Fruit fly (Drosophila melanogaster): ENCODE data around the gene CG6576.

DNA sequence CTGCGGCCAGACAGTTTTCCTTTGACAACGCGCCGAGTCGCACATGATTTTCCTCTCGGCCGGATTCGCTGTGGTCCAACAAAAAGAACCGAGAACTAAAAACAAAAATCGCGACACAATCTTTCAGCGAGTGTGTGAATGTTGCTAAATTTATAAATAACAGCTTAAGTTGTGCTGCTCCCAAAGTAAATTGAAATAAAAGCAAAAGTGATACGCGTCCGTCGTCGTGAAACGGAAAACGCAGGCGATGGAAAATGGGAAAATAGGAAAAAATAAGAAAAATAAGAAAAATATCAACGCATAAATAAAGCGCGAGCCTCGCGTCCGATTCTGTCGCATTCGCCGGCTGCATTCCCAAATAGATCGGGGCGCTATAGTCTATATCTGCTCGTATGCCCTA lies 2.2 kb upstream of the CG6576 start, which contains the start of gene Fhos:
- TF ChIP-seq CG8478 (optimal IDR thresholded peaks at IDR 0.05) (no peak), psq (optimal IDR thresholded peaks at IDR 0.05) (no peak), pan (optimal IDR thresholded peaks at IDR 0.05) (no peak), EcR (GFP tag; optimal IDR thresholded peaks at IDR 0.05) (no peak), Dll (optimal IDR thresholded peaks at IDR 0.05) (no peak), usp (GFP tag; optimal IDR thresholded peaks at IDR 0.05) (no peak)
